Worm (Caenorhabditis elegans) whole organism, L2 larva: ENCODE results near the gene tra-4.

ENCODE experiments used
- C34F6.9 ChIP-seq: fragments of 150-350 bp; optimal IDR thresholded peaks from 2 replicates; lab custom pipeline; 2014; ENCODE audit warnings: missing biosample characterization, missing genetic modification characterization
- F13H6.1 ChIP-seq: sonication (generic microtip); optimal IDR thresholded peaks from 2 replicates; lab custom pipeline; 2016; ENCODE audit warnings: missing genetic modification characterization, missing compliant biosample characterization
- R02D3.7 ChIP-seq: fragments of 150-350 bp; optimal IDR thresholded peaks from 2 replicates; lab custom pipeline; 2014; ENCODE audit warnings: missing biosample characterization, missing genetic modification characterization
- Y55F3AM.14 ChIP-seq: fragments of 200-800 bp; sonication (Bioruptor generic); optimal IDR thresholded peaks from 2 replicates; lab custom pipeline; 2018; ENCODE audit warnings: mild to moderate bottlenecking, missing genetic modification characterization, missing compliant biosample characterization
- blmp-1 ChIP-seq: sonication (generic microtip); optimal IDR thresholded peaks from 2 replicates; lab custom pipeline; 2017; ENCODE audit warnings: missing genetic modification characterization, mild to moderate bottlenecking, missing compliant biosample characterization, antibody characterized with exemption, moderate library complexity; ENCODE audit not compliant: insufficient read depth
- ceh-16 ChIP-seq: fragments of 150-350 bp; optimal IDR thresholded peaks from 2 replicates; lab custom pipeline; 2014; ENCODE audit warnings: missing biosample characterization, missing genetic modification characterization
- ceh-82 ChIP-seq: fragments of 150-350 bp; optimal IDR thresholded peaks from 2 replicates; lab custom pipeline; 2014; ENCODE audit warnings: missing biosample characterization, missing genetic modification characterization
- crh-2 ChIP-seq: sonication (generic microtip); optimal IDR thresholded peaks from 2 replicates; lab custom pipeline; 2017; ENCODE audit warnings: missing biosample characterization, missing genetic modification characterization
- dmd-4 ChIP-seq: sonication (generic microtip); optimal IDR thresholded peaks from 2 replicates; lab custom pipeline; 2017; ENCODE audit warnings: missing biosample characterization, missing genetic modification characterization
- egl-27 ChIP-seq: sonication (generic microtip); optimal IDR thresholded peaks from 3 replicates; lab custom pipeline; 2017; ENCODE audit warnings: missing biosample characterization, missing genetic modification reagents, missing genetic modification characterization
- elt-1 ChIP-seq: fragments of 150-350 bp; optimal IDR thresholded peaks from 2 replicates; lab custom pipeline; 2014; ENCODE audit warnings: missing biosample characterization, missing genetic modification characterization
- elt-3 ChIP-seq: sonication (generic microtip); optimal IDR thresholded peaks from 2 replicates; lab custom pipeline; 2017; ENCODE audit warnings: missing biosample characterization, missing genetic modification characterization
- fos-1 ChIP-seq: fragments of 150-350 bp; optimal IDR thresholded peaks from 2 replicates; lab custom pipeline; 2014; ENCODE audit warnings: missing biosample characterization, missing genetic modification characterization
- gmeb-1 ChIP-seq: fragments of 150-350 bp; optimal IDR thresholded peaks from 2 replicates; lab custom pipeline; 2014; ENCODE audit warnings: missing biosample characterization, missing genetic modification characterization
- lin-11 ChIP-seq: fragments of 150-350 bp; sonication (generic microtip); optimal IDR thresholded peaks from 2 replicates; lab custom pipeline; 2014; ENCODE audit warnings: missing biosample characterization, missing genetic modification characterization, inconsistent platforms, mixed read lengths
- lsy-2 ChIP-seq, 2 experiments: fragments of 150-350 bp in 1 of 2; sonication (generic microtip) in 1 of 2; optimal IDR thresholded peaks; 2 replicates each; lab custom pipeline; 2014 to 2017; ENCODE audit warnings: missing biosample characterization in 2 of 2, missing genetic modification characterization in 2 of 2
- mab-5 ChIP-seq: fragments of 150-350 bp; optimal IDR thresholded peaks from 2 replicates; lab custom pipeline; 2014; ENCODE audit warnings: missing biosample characterization, missing genetic modification characterization
- mbf-1 ChIP-seq: sonication (generic microtip); optimal IDR thresholded peaks from 2 replicates; lab custom pipeline; 2017; ENCODE audit warnings: missing biosample characterization, missing genetic modification characterization
- mdl-1 ChIP-seq, 2 experiments: fragments of 150-350 bp in 1 of 2; sonication (generic microtip) in 1 of 2; optimal IDR thresholded peaks; 2 replicates each; lab custom pipeline; 2017; ENCODE audit warnings: missing biosample characterization in 2 of 2, missing genetic modification characterization in 2 of 2
- nhr-11 ChIP-seq: fragments of 150-350 bp; optimal IDR thresholded peaks from 2 replicates; lab custom pipeline; 2014; ENCODE audit warnings: missing biosample characterization, missing genetic modification characterization
- nhr-12 ChIP-seq: fragments of 150-350 bp; optimal IDR thresholded peaks from 2 replicates; lab custom pipeline; 2014; ENCODE audit warnings: missing biosample characterization, missing genetic modification characterization
- nhr-129 ChIP-seq: fragments of 150-350 bp; optimal IDR thresholded peaks from 2 replicates; lab custom pipeline; 2014; ENCODE audit warnings: missing biosample characterization, missing genetic modification characterization
- nhr-21 ChIP-seq: fragments of 150-350 bp; optimal IDR thresholded peaks from 2 replicates; lab custom pipeline; 2014; ENCODE audit warnings: missing biosample characterization, missing genetic modification characterization
- nhr-23 ChIP-seq: fragments of 150-350 bp; optimal IDR thresholded peaks from 2 replicates; lab custom pipeline; 2014; ENCODE audit warnings: missing biosample characterization, missing genetic modification reagents, missing genetic modification characterization
- nhr-237 ChIP-seq: fragments of 150-350 bp; optimal IDR thresholded peaks from 2 replicates; lab custom pipeline; 2014; ENCODE audit warnings: missing biosample characterization, missing genetic modification characterization
- nhr-25 ChIP-seq: fragments of 150-350 bp; sonication (generic microtip); optimal IDR thresholded peaks from 3 replicates; lab custom pipeline; 2014; ENCODE audit warnings: missing biosample characterization, missing genetic modification characterization
- nhr-6 ChIP-seq: fragments of 150-350 bp; optimal IDR thresholded peaks from 2 replicates; lab custom pipeline; 2014; ENCODE audit warnings: missing biosample characterization, missing genetic modification characterization
- nhr-77 ChIP-seq: fragments of 150-350 bp; optimal IDR thresholded peaks from 2 replicates; lab custom pipeline; 2014; ENCODE audit warnings: missing biosample characterization, missing genetic modification characterization
- peb-1 ChIP-seq: fragments of 150-350 bp; optimal IDR thresholded peaks from 2 replicates; lab custom pipeline; 2014; ENCODE audit warnings: missing biosample characterization, missing genetic modification characterization
- skn-1 ChIP-seq: sonication (generic microtip); optimal IDR thresholded peaks from 2 replicates; lab custom pipeline; 2017; ENCODE audit warnings: missing biosample characterization, missing genetic modification characterization
- sma-3 ChIP-seq: sonication (generic microtip); optimal IDR thresholded peaks from 2 replicates; lab custom pipeline; 2016; ENCODE audit warnings: missing genetic modification reagents, missing genetic modification characterization, missing compliant biosample characterization
- sma-9 ChIP-seq, 2 experiments: fragments of 150-350 bp in 1 of 2; sonication (generic microtip) in 1 of 2; optimal IDR thresholded peaks; 2 replicates each; lab custom pipeline; 2014 to 2016; ENCODE audit warnings: missing genetic modification characterization in 2 of 2, mild to moderate bottlenecking in 1 of 2, missing biosample characterization in 1 of 2, missing compliant biosample characterization in 1 of 2, missing genetic modification reagents in 1 of 2, moderate library complexity in 1 of 2
- snpc-4 ChIP-seq: fragments of 150-350 bp; optimal IDR thresholded peaks from 2 replicates; lab custom pipeline; 2014; ENCODE audit warnings: missing biosample characterization, missing genetic modification characterization
- unc-39 ChIP-seq: fragments of 150-350 bp; optimal IDR thresholded peaks from 2 replicates; lab custom pipeline; 2014; ENCODE audit warnings: missing biosample characterization, missing genetic modification characterization
- unc-55 ChIP-seq: fragments of 150-350 bp; sonication (generic microtip); optimal IDR thresholded peaks from 3 replicates; lab custom pipeline; 2014; ENCODE audit warnings: missing biosample characterization, missing genetic modification reagents, missing genetic modification characterization
- unc-62 ChIP-seq: fragments of 150-350 bp; optimal IDR thresholded peaks from 2 replicates; lab custom pipeline; 2014; ENCODE audit warnings: missing biosample characterization, missing genetic modification reagents, missing genetic modification characterization
- zag-1 ChIP-seq: fragments of 150-350 bp; optimal IDR thresholded peaks from 2 replicates; lab custom pipeline; 2014; ENCODE audit warnings: missing biosample characterization, missing genetic modification characterization
- ztf-11 ChIP-seq: sonication (generic microtip); optimal IDR thresholded peaks from 2 replicates; lab custom pipeline; 2017; ENCODE audit warnings: missing biosample characterization, missing genetic modification characterization

Gene tra-4

ce11 chrX:2863946-2864345, 6.5 kb upstream of the tra-4 start, which contains the start of gene F53B3.6:
Gene F53B3.6 (plus strand): TSS chrX:2864229.
- TF ChIP-seq mab-5 (tag; lab: Kevin White, UChicago) (no peak), gmeb-1 (tag; lab: Kevin White, UChicago) (no peak), mdl-1 (tag; optimal IDR thresholded peaks at IDR 0.05; lab: Kevin White, UChicago) (no peak), unc-39 (tag; lab: Kevin White, UChicago) (no peak), nhr-12 (tag; lab: Kevin White, UChicago) (no peak), sma-3 (peak; percentile 68), blmp-1 (no peak), C34F6.9 (no peak), F13H6.1 (tag; lab: Kevin White, UChicago) (no peak), mbf-1 (tag; lab: Kevin White, UChicago) (no peak), lsy-2 (tag; optimal IDR thresholded peaks at IDR 0.05; lab: Kevin White, UChicago) (no peak), elt-3 (tag; lab: Kevin White, UChicago) (no peak), ceh-16 (tag; lab: Kevin White, UChicago) (no peak), snpc-4 (no peak), nhr-11 (tag; lab: Kevin White, UChicago) (no peak), fos-1 (tag; lab: Kevin White, UChicago) (peak; percentile 4), dmd-4 (no peak), elt-1 (no peak), egl-27 (tag; lab: Kevin White, UChicago) (no peak), sma-9 (GFP tag; optimal IDR thresholded peaks at IDR 0.05; lab: Kevin White, UChicago) (peak; percentile 26), sma-9 (tag; optimal IDR thresholded peaks at IDR 0.05; lab: Kevin White, UChicago) (no peak), peb-1 (tag; lab: Kevin White, UChicago) (no peak), nhr-25 (tag; lab: Kevin White, UChicago) (peak; percentile 9), nhr-6 (tag; lab: Kevin White, UChicago) (no peak), nhr-21 (tag; lab: Kevin White, UChicago) (no peak), nhr-237 (no peak)

- no peak for TF ChIP-seq unc-39 (tag; lab: Kevin White, UChicago)
- no peak for TF ChIP-seq blmp-1
- no peak for TF ChIP-seq zag-1 (tag; lab: Kevin White, UChicago)
- no peak for TF ChIP-seq mbf-1 (tag; lab: Kevin White, UChicago)
- no peak for TF ChIP-seq lsy-2 (tag; optimal IDR thresholded peaks at IDR 0.05; lab: Kevin White, UChicago)
- no peak for TF ChIP-seq ztf-11 (tag; lab: Kevin White, UChicago)
- no peak for TF ChIP-seq R02D3.7
- no peak for TF ChIP-seq skn-1
- no peak for TF ChIP-seq ceh-82 (tag; lab: Kevin White, UChicago)
- TF ChIP-seq Y55F3AM.14 (GFP tag; lab: Kevin White, UChicago): no peak
Measured at ce11 chrX:2862372-2862771, 5.0 kb upstream of the tra-4 start, which contains the start of gene comt-1. Gene comt-1 (minus strand): TSS chrX:2862472.

ce11 chrX:2858380-2858779, 977 bp upstream of the tra-4 start:
- TF ChIP-seq mbf-1 (tag; lab: Kevin White, UChicago): no peak
- TF ChIP-seq elt-3 (tag; lab: Kevin White, UChicago): no peak
- TF ChIP-seq F13H6.1 (tag; lab: Kevin White, UChicago): no peak
- TF ChIP-seq nhr-237: no peak
- TF ChIP-seq nhr-23 (tag; lab: Kevin White, UChicago): no peak
- peak in 1 of 2 experiments; percentile 14 for TF ChIP-seq lsy-2 (tag; optimal IDR thresholded peaks at IDR 0.05; lab: Kevin White, UChicago)
- peak; percentile 37 for TF ChIP-seq sma-9 (GFP tag; optimal IDR thresholded peaks at IDR 0.05; lab: Kevin White, UChicago)
- TF ChIP-seq sma-9 (tag; optimal IDR thresholded peaks at IDR 0.05; lab: Kevin White, UChicago): no peak
- no peak for TF ChIP-seq unc-62 (GFP tag; lab: Kevin White, UChicago)
- TF ChIP-seq unc-39 (tag; lab: Kevin White, UChicago): no peak
- TF ChIP-seq mab-5 (tag; lab: Kevin White, UChicago): no peak
- no peak for TF ChIP-seq fos-1 (tag; lab: Kevin White, UChicago)
- no peak for TF ChIP-seq ceh-16 (tag; lab: Kevin White, UChicago)
- no peak for TF ChIP-seq lin-11 (tag; lab: Kevin White, UChicago)
- no peak for TF ChIP-seq elt-1
- no peak for TF ChIP-seq nhr-11 (tag; lab: Kevin White, UChicago)
- no peak for TF ChIP-seq egl-27 (tag; lab: Kevin White, UChicago)
- TF ChIP-seq crh-2 (tag; lab: Kevin White, UChicago): peak; percentile 8
- no peak for TF ChIP-seq R02D3.7
- TF ChIP-seq sma-3: peak; percentile 49
- TF ChIP-seq C34F6.9: peak; percentile 7
- TF ChIP-seq nhr-25 (tag; lab: Kevin White, UChicago): peak; percentile 89
- TF ChIP-seq ztf-11 (tag; lab: Kevin White, UChicago): no peak
- TF ChIP-seq peb-1 (tag; lab: Kevin White, UChicago): no peak
- TF ChIP-seq unc-55 (GFP tag; lab: Kevin White, UChicago): no peak
- no peak for TF ChIP-seq ceh-82 (tag; lab: Kevin White, UChicago)
- peak; percentile 21 for TF ChIP-seq blmp-1
- TF ChIP-seq Y55F3AM.14 (GFP tag; lab: Kevin White, UChicago): no peak
- TF ChIP-seq nhr-77: no peak
- TF ChIP-seq nhr-6 (tag; lab: Kevin White, UChicago): no peak
- peak; percentile 6 for TF ChIP-seq gmeb-1 (tag; lab: Kevin White, UChicago)
- no peak for TF ChIP-seq nhr-129
